Fruit fly (Drosophila melanogaster): ENCODE measurements around the gene mAChR-C.

dm6 chrX:6794190-6794589, 38.3 kb downstream of the mAChR-C start:
- TF ChIP-seq psq (optimal IDR thresholded peaks at IDR 0.05) (no peak), insv (optimal IDR thresholded peaks at IDR 0.05) (no peak), Sin3A (optimal IDR thresholded peaks at IDR 0.05) (no peak), Myc (optimal IDR thresholded peaks at IDR 0.05) (no peak)
